Worm (Caenorhabditis elegans) whole organism, young adult: ENCODE data around the gene T26H5.9.
A peak's percentile ranks its signal among the peaks of the same experiment; 100 is the strongest.

Source experiments
- B0019.2 ChIP-seq: fragments of 200-800 bp; sonication (Bioruptor generic); conservative IDR thresholded peaks from 2 replicates; pipeline ENCODE4 v1.3.6; 2022; ENCODE audit warnings: missing genetic modification reagents, missing genetic modification characterization, missing compliant biosample characterization
- B0336.3 ChIP-seq: fragments of 200-800 bp; sonication (Bioruptor generic); IDR thresholded peaks from 2 replicates; pipeline ENCODE4 v1.3.6; 2022; ENCODE audit warnings: missing genetic modification characterization, missing compliant biosample characterization
- D2030.7 ChIP-seq: fragments of 200-800 bp; sonication (Bioruptor generic); IDR thresholded peaks from 2 replicates; pipeline ENCODE4 v1.3.6; 2022; ENCODE audit warnings: missing genetic modification reagents, missing genetic modification characterization, missing compliant biosample characterization
- F10E7.11 ChIP-seq: sonication (generic microtip); optimal IDR thresholded peaks from 2 replicates; lab custom pipeline; 2017; ENCODE audit warnings: mild to moderate bottlenecking, missing genetic modification characterization, moderate library complexity, missing compliant biosample characterization
- F23B12.7 ChIP-seq: sonication (generic microtip); optimal IDR thresholded peaks from 2 replicates; lab custom pipeline; 2017; ENCODE audit warnings: missing genetic modification characterization, mild to moderate bottlenecking, missing compliant biosample characterization, antibody characterized with exemption, moderate library complexity; ENCODE audit not compliant: insufficient read depth
- F52B5.7 ChIP-seq: sonication (generic microtip); optimal IDR thresholded peaks from 2 replicates; lab custom pipeline; 2016; ENCODE audit warnings: mild to moderate bottlenecking, missing genetic modification characterization, missing compliant biosample characterization
- F55B11.4 ChIP-seq: sonication (generic microtip); optimal IDR thresholded peaks from 2 replicates; lab custom pipeline; 2016; ENCODE audit warnings: missing compliant biosample characterization, missing genetic modification characterization, borderline replicate concordance; ENCODE audit not compliant: insufficient read depth
- K12H6.12 ChIP-seq: fragments of 200-800 bp; sonication (Bioruptor generic); optimal IDR thresholded peaks from 2 replicates; lab custom pipeline; 2018; ENCODE audit warnings: mild to moderate bottlenecking, missing genetic modification characterization, missing compliant biosample characterization
- Y53F4B.3 ChIP-seq: fragments of 200-800 bp; sonication (Bioruptor generic); IDR thresholded peaks from 2 replicates; pipeline ENCODE4 v1.3.6; 2022; ENCODE audit warnings: missing genetic modification reagents, missing genetic modification characterization, missing compliant biosample characterization
- Y67H2A.10 ChIP-seq: fragments of 200-800 bp; sonication (Bioruptor generic); conservative IDR thresholded peaks from 2 replicates; pipeline ENCODE4 v1.3.6; 2022; ENCODE audit warnings: missing genetic modification reagents, missing genetic modification characterization, missing compliant biosample characterization
- akir-1 ChIP-seq: fragments of 200-800 bp; sonication (Bioruptor generic); optimal IDR thresholded peaks from 2 replicates; lab custom pipeline; 2018; ENCODE audit warnings: mild to moderate bottlenecking, missing genetic modification characterization, moderate library complexity, missing compliant biosample characterization
- aptf-3 ChIP-seq: fragments of 200-800 bp; sonication (Bioruptor generic); IDR thresholded peaks from 2 replicates; pipeline ENCODE4 v1.3.6; 2022; ENCODE audit warnings: missing genetic modification characterization, missing compliant biosample characterization
- athp-1 ChIP-seq: sonication (generic microtip); optimal IDR thresholded peaks from 2 replicates; lab custom pipeline; 2017; ENCODE audit warnings: mild to moderate bottlenecking, missing genetic modification characterization, missing compliant biosample characterization
- attf-5 ChIP-seq: fragments of 200-800 bp; sonication (Bioruptor generic); optimal IDR thresholded peaks from 2 replicates; lab custom pipeline; 2018; ENCODE audit warnings: mild to moderate bottlenecking, missing genetic modification characterization, missing compliant biosample characterization
- attf-6 ChIP-seq: fragments of 200-800 bp; sonication (Bioruptor generic); IDR thresholded peaks from 2 replicates; pipeline ENCODE4 v1.3.6; 2022; ENCODE audit warnings: missing genetic modification reagents, missing genetic modification characterization, missing compliant biosample characterization
- cebp-2 ChIP-seq: fragments of 200-800 bp; sonication (Bioruptor generic); IDR thresholded peaks from 2 replicates; pipeline ENCODE4 v1.3.6; 2022; ENCODE audit warnings: missing genetic modification characterization, missing compliant biosample characterization
- chd-7 ChIP-seq: sonication (generic microtip); optimal IDR thresholded peaks from 2 replicates; lab custom pipeline; 2016; ENCODE audit warnings: mild to moderate bottlenecking, missing genetic modification characterization, moderate library complexity, missing compliant biosample characterization
- die-1 ChIP-seq: sonication (generic microtip); optimal IDR thresholded peaks from 2 replicates; lab custom pipeline; 2016; ENCODE audit warnings: missing genotype, mild to moderate bottlenecking, missing genetic modification characterization, missing compliant biosample characterization
- dox-1 ChIP-seq: fragments of 200-800 bp; sonication (Bioruptor generic); IDR thresholded peaks from 2 replicates; pipeline ENCODE4 v1.3.6; 2022; ENCODE audit warnings: missing genetic modification reagents, missing genetic modification characterization, missing compliant biosample characterization
- dpff-1 ChIP-seq: sonication (generic microtip); optimal IDR thresholded peaks from 2 replicates; lab custom pipeline; 2017; ENCODE audit warnings: mild to moderate bottlenecking, missing genetic modification characterization, missing compliant biosample characterization
- egl-18 ChIP-seq: fragments of 200-800 bp; sonication (Bioruptor generic); IDR thresholded peaks from 2 replicates; pipeline ENCODE4 v1.3.6; 2022; ENCODE audit warnings: missing genetic modification reagents, missing genetic modification characterization, missing compliant biosample characterization
- egl-44 ChIP-seq: fragments of 200-800 bp; sonication (Bioruptor generic); IDR thresholded peaks from 2 replicates; pipeline ENCODE4 v1.3.6; 2022; ENCODE audit warnings: missing genetic modification reagents, missing genetic modification characterization, missing compliant biosample characterization
- ekl-4 ChIP-seq: fragments of 200-800 bp; sonication (Bioruptor generic); IDR thresholded peaks from 2 replicates; pipeline ENCODE4 v1.3.6; 2022; ENCODE audit warnings: missing genetic modification reagents, missing genetic modification characterization, missing compliant biosample characterization
- him-1 ChIP-seq: sonication (generic microtip); optimal IDR thresholded peaks from 2 replicates; lab custom pipeline; 2016; ENCODE audit warnings: missing genotype, missing genetic modification reagents, missing genetic modification characterization, missing compliant biosample characterization
- hlh-12 ChIP-seq: sonication (generic microtip); optimal IDR thresholded peaks from 2 replicates; lab custom pipeline; 2016; ENCODE audit warnings: missing genetic modification characterization, missing compliant biosample characterization
- hmg-1.2 ChIP-seq: fragments of 200-800 bp; sonication (Bioruptor generic); IDR thresholded peaks from 2 replicates; pipeline ENCODE4 v1.3.6; 2022; ENCODE audit warnings: missing genetic modification reagents, missing genetic modification characterization, missing compliant biosample characterization
- hsf-1 ChIP-seq: fragments of 200-800 bp; sonication (Bioruptor generic); IDR thresholded peaks from 2 replicates; pipeline ENCODE4 v1.3.6; 2022; ENCODE audit warnings: missing genetic modification reagents, missing genetic modification characterization, missing compliant biosample characterization
- lag-1 ChIP-seq: fragments of 200-800 bp; sonication (Bioruptor generic); IDR thresholded peaks from 2 replicates; pipeline ENCODE4 v1.3.6; 2022; ENCODE audit warnings: missing genetic modification reagents, missing genetic modification characterization, missing compliant biosample characterization
- lir-1 ChIP-seq: fragments of 200-800 bp; sonication (Bioruptor generic); conservative IDR thresholded peaks from 2 replicates; pipeline ENCODE4 v1.3.6; 2022; ENCODE audit warnings: missing genetic modification reagents, missing genetic modification characterization, missing compliant biosample characterization
- lsl-1 ChIP-seq: fragments of 200-800 bp; sonication (Bioruptor generic); optimal IDR thresholded peaks from 2 replicates; lab custom pipeline; 2018; ENCODE audit warnings: mild to moderate bottlenecking, missing genetic modification characterization, moderate library complexity, missing compliant biosample characterization
- lsy-27 ChIP-seq: sonication (generic microtip); optimal IDR thresholded peaks from 2 replicates; lab custom pipeline; 2017; ENCODE audit warnings: missing genetic modification characterization, mild to moderate bottlenecking, missing compliant biosample characterization, antibody characterized with exemption, missing genotype, borderline replicate concordance; ENCODE audit not compliant: insufficient read depth
- madf-10 ChIP-seq: sonication (generic microtip); optimal IDR thresholded peaks from 2 replicates; lab custom pipeline; 2016; ENCODE audit warnings: mild to moderate bottlenecking, missing genetic modification characterization, missing compliant biosample characterization
- madf-6 ChIP-seq: fragments of 200-800 bp; sonication (Bioruptor generic); IDR thresholded peaks from 2 replicates; pipeline ENCODE4 v1.3.6; 2022; ENCODE audit warnings: missing genetic modification reagents, missing genetic modification characterization, missing compliant biosample characterization
- mel-28 ChIP-seq: sonication (generic microtip); optimal IDR thresholded peaks from 2 replicates; lab custom pipeline; 2016; ENCODE audit warnings: borderline replicate concordance, mild to moderate bottlenecking, missing genetic modification characterization, missing compliant biosample characterization
- nfya-2 ChIP-seq: fragments of 200-800 bp; sonication (Bioruptor generic); IDR thresholded peaks from 2 replicates; pipeline ENCODE4 v1.3.6; 2022; ENCODE audit warnings: missing genetic modification reagents, missing genetic modification characterization, missing compliant biosample characterization
- nhr-120 ChIP-seq: fragments of 200-800 bp; sonication (Bioruptor generic); IDR thresholded peaks from 2 replicates; pipeline ENCODE4 v1.3.6; 2022; ENCODE audit warnings: missing genetic modification characterization, missing compliant biosample characterization
- nhr-90 ChIP-seq: sonication (generic microtip); optimal IDR thresholded peaks from 2 replicates; lab custom pipeline; 2016; ENCODE audit warnings: missing genotype, mild to moderate bottlenecking, missing genetic modification characterization, missing compliant biosample characterization
- pbrm-1 ChIP-seq: fragments of 200-800 bp; sonication (Bioruptor generic); IDR thresholded peaks from 2 replicates; pipeline ENCODE4 v1.3.6; 2022; ENCODE audit warnings: missing genetic modification reagents, missing genetic modification characterization, missing compliant biosample characterization
- pha-4 ChIP-seq: fragments of 150-350 bp; sonication (generic microtip); optimal IDR thresholded peaks from 2 replicates; lab custom pipeline; 2014; ENCODE audit warnings: missing biosample characterization, missing genetic modification reagents, missing genetic modification characterization
- rcor-1 ChIP-seq: fragments of 200-800 bp; sonication (Bioruptor generic); IDR thresholded peaks from 2 replicates; pipeline ENCODE4 v1.3.6; 2022; ENCODE audit warnings: missing genetic modification reagents, missing genetic modification characterization, missing compliant biosample characterization
- snpc-1.1 ChIP-seq: sonication (generic microtip); optimal IDR thresholded peaks from 2 replicates; lab custom pipeline; 2017; ENCODE audit warnings: missing genetic modification characterization, mild to moderate bottlenecking, missing compliant biosample characterization, antibody characterized with exemption, moderate library complexity, missing genotype, missing genetic modification reagents; ENCODE audit not compliant: insufficient read depth
- snpc-1.3 ChIP-seq: sonication (generic microtip); optimal IDR thresholded peaks from 2 replicates; lab custom pipeline; 2017; ENCODE audit warnings: missing genetic modification characterization, mild to moderate bottlenecking, missing compliant biosample characterization, antibody characterized with exemption, moderate library complexity, missing genotype, missing genetic modification reagents; ENCODE audit not compliant: insufficient read depth
- somi-1 ChIP-seq: fragments of 200-800 bp; sonication (Bioruptor generic); optimal IDR thresholded peaks from 2 replicates; lab custom pipeline; 2018; ENCODE audit warnings: mild to moderate bottlenecking, missing genetic modification characterization, missing compliant biosample characterization
- tbp1 ChIP-seq: fragments of 200-800 bp; sonication (Bioruptor generic); optimal IDR thresholded peaks from 2 replicates; lab custom pipeline; 2018; ENCODE audit warnings: mild to moderate bottlenecking, missing genetic modification characterization, missing compliant biosample characterization
- zim-3 ChIP-seq: sonication (generic microtip); optimal IDR thresholded peaks from 2 replicates; lab custom pipeline; 2017; ENCODE audit warnings: mild to moderate bottlenecking, missing genetic modification characterization, moderate library complexity, missing compliant biosample characterization
- ztf-18 ChIP-seq: sonication (generic microtip); optimal IDR thresholded peaks from 2 replicates; lab custom pipeline; 2016; ENCODE audit warnings: missing genotype, mild to moderate bottlenecking, missing genetic modification characterization, missing compliant biosample characterization
- ztf-25 ChIP-seq: fragments of 200-800 bp; sonication (Bioruptor generic); IDR thresholded peaks from 2 replicates; pipeline ENCODE4 v1.3.6; 2022; ENCODE audit warnings: missing genetic modification reagents, missing genetic modification characterization, missing compliant biosample characterization
- ztf-28 ChIP-seq: fragments of 200-800 bp; sonication (Bioruptor generic); IDR thresholded peaks from 2 replicates; pipeline ENCODE4 v1.3.6; 2022; ENCODE audit warnings: missing genetic modification reagents, missing genetic modification characterization, missing compliant biosample characterization

T26H5.9 gene

DNA sequence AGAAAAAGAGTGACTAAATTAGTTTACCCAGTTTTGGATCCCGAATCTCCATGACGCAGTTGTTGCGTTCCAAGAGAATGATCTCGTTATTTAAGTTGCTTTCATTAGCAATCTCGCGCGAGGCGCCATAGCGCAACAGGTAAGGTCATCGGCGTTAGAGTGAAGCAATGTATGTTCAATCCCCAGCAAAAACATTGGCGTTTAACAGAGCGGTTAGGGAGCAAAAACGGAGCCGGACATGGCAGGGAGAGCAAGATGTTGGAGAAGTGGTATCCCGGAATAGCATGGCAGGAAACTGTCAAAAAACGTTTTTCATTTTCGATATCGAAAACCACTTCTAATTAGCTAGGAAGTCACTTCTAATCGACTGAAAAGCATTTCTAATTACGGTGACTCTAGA lies 9.6 kb downstream of the T26H5.9 start (continued):
- TF ChIP-seq F10E7.11 (tag; lab: Kevin White, UChicago) (no peak), dpff-1 (tag; lab: Kevin White, UChicago) (no peak), K12H6.12 (tag; lab: Kevin White, UChicago) (no peak), lsy-27 (tag; lab: Kevin White, UChicago) (no peak), nhr-120 (GFP tag; lab: Robert Waterston, UW) (no peak), D2030.7 (GFP tag; lab: Robert Waterston, UW) (peak; percentile 80), tbp1 (GFP tag; lab: Kevin White, UChicago) (peak; percentile 86), ztf-28 (GFP tag; lab: Robert Waterston, UW) (peak; percentile 44; the same call in 1 of the 2 replicates), him-1 (tag; lab: Kevin White, UChicago) (peak; percentile 57), F23B12.7 (tag; lab: Kevin White, UChicago) (no peak), attf-5 (peak; percentile 22), madf-6 (GFP tag; lab: Robert Waterston, UW) (peak; percentile 65), hmg-1.2 (GFP tag; lab: Robert Waterston, UW) (peak; percentile 49), pha-4 (no peak), somi-1 (GFP tag; lab: Kevin White, UChicago) (peak; percentile 2), ekl-4 (peak; percentile 31; the same call in 1 of the 2 replicates), nhr-90 (peak; percentile 23), akir-1 (GFP tag; lab: Kevin White, UChicago) (no peak), madf-10 (tag; lab: Kevin White, UChicago) (no peak), egl-44 (GFP tag; lab: Robert Waterston, UW) (peak; percentile 67; the same call in 1 of the 2 replicates), mel-28 (no peak), aptf-3 (GFP tag; lab: Robert Waterston, UW) (0 out of 2 replicates have a peak, but pooled peaks have one; percentile 26), snpc-1.1 (tag; lab: Kevin White, UChicago) (no peak), nfya-2 (GFP tag; lab: Robert Waterston, UW) (no peak), attf-6 (peak; percentile 52; the same call in 1 of the 2 replicates), pbrm-1 (no peak), snpc-1.3 (tag; lab: Kevin White, UChicago) (no peak), F52B5.7 (tag; lab: Kevin White, UChicago) (peak; percentile 21), lsl-1 (GFP tag; lab: Kevin White, UChicago) (peak; percentile 34), hlh-12 (tag; lab: Kevin White, UChicago) (no peak), lag-1 (GFP tag; lab: Robert Waterston, UW) (0 out of 2 replicates have a peak, but pooled peaks have one; percentile 30), ztf-18 (tag; lab: Kevin White, UChicago) (peak; percentile 31), egl-18 (0 out of 2 replicates have a peak, but pooled peaks have one; percentile 59), F55B11.4 (tag; lab: Kevin White, UChicago) (no peak), athp-1 (tag; lab: Kevin White, UChicago) (peak; percentile 17), ztf-25 (GFP tag; lab: Robert Waterston, UW) (0 out of 2 replicates have a peak, but pooled peaks have one; percentile 49), zim-3 (tag; lab: Kevin White, UChicago) (no peak), chd-7 (tag; lab: Kevin White, UChicago) (no peak), die-1 (peak; percentile 48), lir-1 (GFP tag; lab: Robert Waterston, UW) (no peak), Y53F4B.3 (GFP tag; lab: Robert Waterston, UW) (0 out of 2 replicates have a peak, but pooled peaks have one; percentile 28), dox-1 (GFP tag; lab: Robert Waterston, UW) (peak; percentile 43; the same call in 1 of the 2 replicates), rcor-1 (GFP tag; lab: Robert Waterston, UW) (peak; percentile 55; the same call in 1 of the 2 replicates), cebp-2 (GFP tag; lab: Robert Waterston, UW) (no peak), Y67H2A.10 (GFP tag; lab: Robert Waterston, UW) (no peak), B0336.3 (GFP tag; lab: Robert Waterston, UW) (no peak), B0019.2 (GFP tag; lab: Robert Waterston, UW) (no peak), hsf-1 (GFP tag; lab: Robert Waterston, UW) (0 out of 2 replicates have a peak, but pooled peaks have one; percentile 51)
